Worm (Caenorhabditis elegans) whole organism, mixed stage, embryonic: Measurements from ENCODE around the gene R05D8.9.

Source experiments
- lin-13 ChIP-seq: fragments of 150-350 bp; optimal IDR thresholded peaks from 2 replicates; lab custom pipeline; 2014; ENCODE audit warnings: missing biosample characterization, missing genetic modification characterization
- lsy-2 ChIP-seq: fragments of 150-350 bp; optimal IDR thresholded peaks from 2 replicates; lab custom pipeline; 2014; ENCODE audit warnings: missing biosample characterization, missing genetic modification characterization
- sptf-1 ChIP-seq: sonication (generic microtip); optimal IDR thresholded peaks from 2 replicates; lab custom pipeline; 2017; ENCODE audit warnings: mild to moderate bottlenecking, missing genetic modification characterization, moderate library complexity, missing compliant biosample characterization
- unc-62 ChIP-seq: fragments of 150-350 bp; optimal IDR thresholded peaks from 2 replicates; lab custom pipeline; 2014; ENCODE audit warnings: missing biosample characterization, missing genetic modification reagents, missing genetic modification characterization

ce11 chrV:2763105-2763504 lies 4.3 kb downstream of the R05D8.9 start, which contains the start of gene R05D8.7:
- no peak for TF ChIP-seq sptf-1 (tag; lab: Kevin White, UChicago)
- TF ChIP-seq lsy-2 (tag; lab: Kevin White, UChicago): no peak
- TF ChIP-seq lin-13 (tag; lab: Kevin White, UChicago): no peak
- no peak for TF ChIP-seq unc-62 (GFP tag; lab: Kevin White, UChicago)
